Worm (Caenorhabditis elegans): ENCODE measurements around the gene F10D7.10.

The F10D7.10 gene

DNA sequence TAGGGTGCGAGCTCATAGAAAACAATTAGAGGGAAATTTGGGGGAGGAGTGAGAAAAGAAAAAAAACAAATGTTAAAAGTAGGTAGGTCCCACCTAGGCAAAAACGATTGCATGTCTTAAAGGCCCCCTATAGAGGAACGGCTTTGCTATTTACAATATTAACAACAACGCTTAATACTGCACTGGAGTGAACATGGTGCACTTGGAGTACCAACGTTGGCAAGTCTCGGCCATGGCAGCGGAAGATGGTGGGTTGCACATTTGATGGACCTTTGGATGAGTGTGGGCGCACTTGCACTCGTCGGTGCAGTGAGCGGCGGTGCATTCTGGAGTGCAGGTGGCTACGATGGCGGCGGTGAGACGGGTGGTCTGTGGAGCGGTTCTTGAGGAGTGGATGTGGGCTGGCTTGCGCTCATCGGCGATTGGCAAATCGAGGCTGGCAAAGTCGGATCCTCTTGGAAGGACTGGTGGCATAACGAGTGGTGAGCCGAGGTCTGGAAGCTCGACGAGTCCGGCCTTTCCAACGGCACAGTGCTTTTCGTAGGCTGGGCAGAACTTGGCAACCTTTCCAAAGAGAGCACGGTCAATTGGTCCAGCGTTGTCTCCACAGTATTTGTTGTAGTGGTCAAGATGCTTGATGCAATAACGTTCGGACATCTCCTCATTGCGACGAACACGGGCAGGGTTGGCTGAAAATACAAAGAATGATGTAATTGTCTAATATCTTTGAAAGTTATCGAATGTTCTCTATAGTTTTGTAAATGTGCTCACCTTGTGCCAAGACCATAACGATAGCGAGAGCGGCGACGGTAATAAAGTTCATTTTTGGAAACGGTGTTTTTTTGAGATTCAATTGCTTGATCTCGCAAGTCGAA is 41.2 kb upstream of the F10D7.10 start:
- TF ChIP-seq ama-1 (optimal IDR thresholded peaks at IDR 0.05) (peak; percentile 97), nhr-21 (tag; optimal IDR thresholded peaks at IDR 0.05) (peak; percentile 84), alr-1 (tag; optimal IDR thresholded peaks at IDR 0.05) (no peak), nhr-6 (tag; optimal IDR thresholded peaks at IDR 0.05) (peak; percentile 14), sma-9 (GFP tag; optimal IDR thresholded peaks at IDR 0.05) (peak; percentile 54), sma-9 (tag; optimal IDR thresholded peaks at IDR 0.05) (no peak), blmp-1 (tag; optimal IDR thresholded peaks at IDR 0.05; ENCODE audit: insufficient read depth) (peak; percentile 46), C34F6.9 (tag; optimal IDR thresholded peaks at IDR 0.05) (no peak), F13H6.1 (tag; optimal IDR thresholded peaks at IDR 0.05) (no peak), mab-5 (tag; optimal IDR thresholded peaks at IDR 0.05) (no peak), unc-62 (GFP tag; optimal IDR thresholded peaks at IDR 0.05) (no peak), unc-39 (tag; optimal IDR thresholded peaks at IDR 0.05) (no peak), nhr-77 (tag; optimal IDR thresholded peaks at IDR 0.05) (no peak), lsy-2 (tag; optimal IDR thresholded peaks at IDR 0.05) (peak in 1 of 2 experiments; percentile 1), nhr-12 (tag; optimal IDR thresholded peaks at IDR 0.05) (no peak), nhr-25 (tag; optimal IDR thresholded peaks at IDR 0.05) (no peak), Y55F3AM.14 (GFP tag; optimal IDR thresholded peaks at IDR 0.05) (peak; percentile 27)

DNA sequence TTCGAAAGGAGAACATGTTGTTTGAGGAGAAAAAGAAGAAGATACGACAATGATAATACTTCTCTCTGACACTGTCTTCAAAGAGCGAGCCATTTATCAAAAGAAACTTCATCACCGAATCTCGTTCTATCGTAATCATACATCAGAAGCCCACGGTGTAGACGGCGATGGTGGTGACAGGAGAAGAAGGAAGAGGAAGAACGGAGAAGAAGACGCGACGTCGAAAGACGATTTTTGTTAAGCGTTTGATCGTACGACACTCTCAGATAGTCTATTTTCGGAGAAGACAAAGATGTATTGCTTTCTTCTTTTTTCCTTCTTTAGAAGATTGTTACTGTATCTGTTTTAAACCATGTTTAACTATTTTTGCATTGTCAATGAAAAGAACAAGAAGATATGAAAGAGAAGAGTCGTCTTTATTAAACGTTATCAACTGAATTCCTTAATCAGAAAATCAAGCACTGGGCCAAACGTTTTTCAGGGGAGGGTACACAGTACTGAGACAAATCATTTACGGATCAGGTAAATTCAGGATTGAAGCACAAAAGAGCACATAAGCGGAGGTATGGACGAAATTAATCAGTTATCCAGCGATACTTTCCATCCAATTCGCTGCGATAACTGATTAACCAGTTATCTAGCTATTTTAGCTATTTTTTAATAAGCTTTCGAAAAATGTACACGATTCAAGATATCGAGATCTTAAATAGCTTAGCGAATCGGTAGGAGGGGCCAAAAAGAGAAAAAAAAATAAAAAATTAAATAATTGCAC is 40.4 kb upstream of the F10D7.10 start:
- TF ChIP-seq alr-1 (tag; optimal IDR thresholded peaks at IDR 0.05) (no peak), nhr-129 (tag; optimal IDR thresholded peaks at IDR 0.05) (peak; percentile 39), nhr-25 (tag; optimal IDR thresholded peaks at IDR 0.05) (peak; percentile 64), gmeb-1 (tag; optimal IDR thresholded peaks at IDR 0.05) (peak; percentile 37), nhr-6 (tag; optimal IDR thresholded peaks at IDR 0.05) (peak; percentile 13), blmp-1 (tag; optimal IDR thresholded peaks at IDR 0.05; ENCODE audit: insufficient read depth) (peak; percentile 44), ama-1 (optimal IDR thresholded peaks at IDR 0.05) (peak; percentile 97), ceh-82 (tag; optimal IDR thresholded peaks at IDR 0.05) (peak; percentile 25), snpc-4 (tag; optimal IDR thresholded peaks at IDR 0.05) (peak; percentile 9), ztf-1 (GFP tag; conservative IDR thresholded peaks at IDR 0.05) (no peak), nhr-21 (tag; optimal IDR thresholded peaks at IDR 0.05) (peak; percentile 95), sma-3 (GFP tag; optimal IDR thresholded peaks at IDR 0.05) (peak; percentile 84), sma-9 (GFP tag; optimal IDR thresholded peaks at IDR 0.05) (peak; percentile 69), sma-9 (tag; optimal IDR thresholded peaks at IDR 0.05) (no peak), unc-39 (tag; optimal IDR thresholded peaks at IDR 0.05) (no peak), mdl-1 (tag; optimal IDR thresholded peaks at IDR 0.05) (no peak), crh-2 (tag; optimal IDR thresholded peaks at IDR 0.05) (peak; percentile 60), lsy-2 (tag; optimal IDR thresholded peaks at IDR 0.05) (peak in 1 of 2 experiments; percentile 22), mbf-1 (tag; optimal IDR thresholded peaks at IDR 0.05) (no peak), ztf-4 (tag; optimal IDR thresholded peaks at IDR 0.05) (peak; percentile 98), Y55F3AM.14 (GFP tag; optimal IDR thresholded peaks at IDR 0.05) (peak; percentile 68)

DNA sequence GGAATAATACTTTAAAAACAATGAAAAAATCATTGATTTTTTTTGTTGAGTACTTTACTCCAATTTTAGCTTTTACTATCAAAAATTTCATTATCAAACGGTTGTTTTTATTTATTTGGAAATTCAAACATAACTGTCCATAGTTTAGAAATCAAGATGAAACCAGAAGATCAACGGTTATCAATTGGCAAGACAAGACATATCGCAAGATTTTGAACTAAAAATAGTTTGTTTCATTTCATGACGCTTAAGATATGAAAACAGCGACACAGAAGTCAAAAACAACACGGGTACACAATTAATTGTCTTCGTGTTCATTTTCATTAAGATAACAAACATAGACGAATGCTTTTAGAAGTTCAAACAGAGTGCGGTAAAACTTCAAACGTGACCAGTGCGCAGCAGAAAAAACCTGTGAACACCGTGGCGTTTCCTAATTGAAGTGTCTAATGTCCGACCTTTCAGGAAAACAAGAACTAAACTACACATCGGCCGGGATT is 38.0 kb upstream of the F10D7.10 start:
- TF ChIP-seq nhr-21 (tag; optimal IDR thresholded peaks at IDR 0.05), result peak; percentile 56
- TF ChIP-seq mdl-1 (tag; optimal IDR thresholded peaks at IDR 0.05), result no peak
- TF ChIP-seq zag-1 (tag; optimal IDR thresholded peaks at IDR 0.05), result no peak
- peak; percentile 64 for TF ChIP-seq sma-9 (GFP tag; optimal IDR thresholded peaks at IDR 0.05)
- no peak for TF ChIP-seq sma-9 (tag; optimal IDR thresholded peaks at IDR 0.05)
- TF ChIP-seq ztf-11 (tag; optimal IDR thresholded peaks at IDR 0.05), result no peak
- TF ChIP-seq Y55F3AM.14 (GFP tag; optimal IDR thresholded peaks at IDR 0.05), result no peak

DNA sequence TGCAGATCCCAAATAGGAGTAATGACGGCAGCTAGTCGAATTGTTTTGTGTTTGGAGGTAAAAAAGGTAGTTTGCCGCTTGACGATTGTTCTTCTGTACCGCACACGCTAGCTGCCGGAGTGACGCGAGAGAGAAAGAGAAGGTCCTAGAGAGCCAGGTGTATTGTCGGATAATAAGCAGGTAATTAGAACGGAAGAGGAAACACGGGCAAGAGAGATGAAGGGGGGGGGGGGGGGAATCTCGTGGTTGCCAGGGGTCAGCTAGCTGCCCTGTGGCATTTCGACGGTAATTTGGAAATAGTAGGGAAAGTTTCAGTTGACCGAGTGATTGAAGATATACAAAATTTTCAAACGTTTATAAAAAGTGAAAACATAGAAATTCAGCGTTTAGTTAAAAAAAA is 34.3 kb upstream of the F10D7.10 start, which contains the start of gene crb-1:
Gene crb-1 (minus strand): TSS at position 147 of the 400 bp plus-strand sequence.
- no peak for TF ChIP-seq peb-1 (tag; optimal IDR thresholded peaks at IDR 0.05)
- no peak for TF ChIP-seq unc-62 (GFP tag; optimal IDR thresholded peaks at IDR 0.05)
- no peak for TF ChIP-seq sma-3 (GFP tag; optimal IDR thresholded peaks at IDR 0.05)
- TF ChIP-seq alr-1 (tag; optimal IDR thresholded peaks at IDR 0.05), result no peak
- no peak for TF ChIP-seq mdl-1 (tag; optimal IDR thresholded peaks at IDR 0.05)
- no peak for TF ChIP-seq nhr-21 (tag; optimal IDR thresholded peaks at IDR 0.05)
- no peak for TF ChIP-seq aly-2 (tag; optimal IDR thresholded peaks at IDR 0.05)
- TF ChIP-seq nhr-11 (tag; optimal IDR thresholded peaks at IDR 0.05), result no peak
- no peak for TF ChIP-seq C34F6.9 (tag; optimal IDR thresholded peaks at IDR 0.05)
- no peak for TF ChIP-seq mbf-1 (tag; optimal IDR thresholded peaks at IDR 0.05)
- TF ChIP-seq sma-9 (GFP tag; optimal IDR thresholded peaks at IDR 0.05), result no peak
- TF ChIP-seq sma-9 (tag; optimal IDR thresholded peaks at IDR 0.05), result no peak
